Fruit fly (Drosophila melanogaster): ENCODE measurements around the gene NHP2.

The NHP2 gene

dm6 chr3L:14755951-14756723, 45.8 kb downstream of the NHP2 start (continued):
- TF ChIP-seq Ravus (GFP tag; IDR thresholded peaks at IDR 0.05) (peak; percentile 30), dpn (GFP tag; optimal IDR thresholded peaks at IDR 0.05) (peak; percentile 84 to 85), fu2 (GFP tag; optimal IDR thresholded peaks at IDR 0.05) (peak; percentile 86), CG10462 (GFP tag; optimal IDR thresholded peaks at IDR 0.05) (peak; percentile 78), D19B (GFP tag; optimal IDR thresholded peaks at IDR 0.05) (peak; percentile 80), CG9817 (tag; optimal IDR thresholded peaks at IDR 0.05) (no peak), HLH54F (GFP tag; optimal IDR thresholded peaks at IDR 0.05) (peak; percentile 87), Taf1 (GFP tag; IDR thresholded peaks at IDR 0.05) (peak; percentile 77), Oli (tag; optimal IDR thresholded peaks at IDR 0.05) (peak; percentile 94), HHEX (GFP tag; optimal IDR thresholded peaks at IDR 0.05) (peak; percentile 85), Max (GFP tag; optimal IDR thresholded peaks at IDR 0.05) (peak; percentile 82), CG10979 (tag; optimal IDR thresholded peaks at IDR 0.05) (peak; percentile 77), cato (GFP tag; optimal IDR thresholded peaks at IDR 0.05; ENCODE audit: borderline replicate concordance) (peak; percentile 77), hth (optimal IDR thresholded peaks at IDR 0.05) (no peak), abd-A (tag; optimal IDR thresholded peaks at IDR 0.05) (peak; percentile 76), otp (GFP tag; IDR thresholded peaks at IDR 0.05) (no peak), Ssrp (tag; optimal IDR thresholded peaks at IDR 0.05) (peak; percentile 89), CG15479 (GFP tag; optimal IDR thresholded peaks at IDR 0.05) (no peak), Adf1 (GFP tag; IDR thresholded peaks at IDR 0.05) (peak; percentile 87), CG7357 (GFP tag; IDR thresholded peaks at IDR 0.05) (peak; percentile 81), Ptx1 (GFP tag; IDR thresholded peaks at IDR 0.05) (peak; percentile 90), Camta (GFP tag; optimal IDR thresholded peaks at IDR 0.05) (peak; percentile 71), CG33213 (GFP tag; optimal IDR thresholded peaks at IDR 0.05) (peak; percentile 39), vnd (GFP tag; IDR thresholded peaks at IDR 0.05; ENCODE audit: partially characterized antibody) (no peak), CG11085 (GFP tag; IDR thresholded peaks at IDR 0.05) (peak; percentile 67), CG32767 (GFP tag; IDR thresholded peaks at IDR 0.05) (peak; percentile 71; the same call in 1 of the 2 replicates), CG2678 (tag; optimal IDR thresholded peaks at IDR 0.05) (peak; percentile 95), CG10366 (GFP tag; IDR thresholded peaks at IDR 0.05) (peak; percentile 78), dimm (GFP tag; IDR thresholded peaks at IDR 0.05) (peak; percentile 9; the same call in 1 of the 2 replicates), Abd-B (GFP tag; optimal IDR thresholded peaks at IDR 0.05) (peak; percentile 89), CG17802 (tag; optimal IDR thresholded peaks at IDR 0.05) (no peak), CG8089 (GFP tag; optimal IDR thresholded peaks at IDR 0.05) (no peak), fd96Cb (tag; optimal IDR thresholded peaks at IDR 0.05) (peak; percentile 88), Spps (tag; optimal IDR thresholded peaks at IDR 0.05) (no peak), yki (optimal IDR thresholded peaks at IDR 0.05) (peak; percentile 73), Hey (tag; optimal IDR thresholded peaks at IDR 0.05) (no peak), CG6654 (GFP tag; optimal IDR thresholded peaks at IDR 0.05) (peak; percentile 76), zfh1 (GFP tag; IDR thresholded peaks at IDR 0.05) (peak; percentile 69), gfzf (GFP tag; optimal IDR thresholded peaks at IDR 0.05) (no peak), PHDP (tag; optimal IDR thresholded peaks at IDR 0.05) (peak; percentile 87), pb (GFP tag; optimal IDR thresholded peaks at IDR 0.05) (no peak), unpg (GFP tag; optimal IDR thresholded peaks at IDR 0.05) (peak; percentile 80), HmgD (GFP tag; optimal IDR thresholded peaks at IDR 0.05) (no peak), luna (GFP tag; optimal IDR thresholded peaks at IDR 0.05) (peak; percentile 61), CG14710 (tag; optimal IDR thresholded peaks at IDR 0.05) (peak; percentile 70), tin (GFP tag; optimal IDR thresholded peaks at IDR 0.05) (peak; percentile 80), CG16813 (GFP tag; IDR thresholded peaks at IDR 0.05; ENCODE audit: partially characterized antibody) (no peak), tio (GFP tag; optimal IDR thresholded peaks at IDR 0.05) (peak; percentile 89), CG9727 (GFP tag; optimal IDR thresholded peaks at IDR 0.05) (peak; percentile 93), CG2129 (GFP tag; IDR thresholded peaks at IDR 0.05; ENCODE audit: partially characterized antibody) (no peak)

Data from whole organism, embryonic.